Fruit fly (Drosophila melanogaster) whole organism, embryonic: ENCODE data around the gene CG10602.

Experiments used
- Blimp-1 ChIP-seq: fragments of 200-800 bp; sonication (Bioruptor generic); optimal IDR thresholded peaks from 3 replicates; lab custom pipeline; 2018; ENCODE audit warnings: missing biosample characterization, missing genetic modification characterization, mild to moderate bottlenecking, moderate library complexity, missing genetic modification reagents
- CG11085 ChIP-seq: fragments of 200-800 bp; sonication (Bioruptor generic); IDR thresholded peaks from 2 replicates; pipeline ENCODE4 v1.3.6; 2022; ENCODE audit warnings: missing biosample characterization, missing genetic modification characterization
- CG11696 ChIP-seq: fragments of 200-800 bp; sonication (Bioruptor generic); IDR thresholded peaks from 2 replicates; pipeline ENCODE4 v1.3.6; 2022; ENCODE audit warnings: missing biosample characterization, missing genetic modification characterization
- CG13894 ChIP-seq: fragments of 200-800 bp; sonication (Bioruptor generic); optimal IDR thresholded peaks from 3 replicates; lab custom pipeline; 2018; ENCODE audit warnings: missing biosample characterization, mild to moderate bottlenecking, missing genetic modification characterization, moderate library complexity
- CG14860 ChIP-seq: fragments of 200-800 bp; sonication (Bioruptor generic); IDR thresholded peaks from 3 replicates; pipeline ENCODE4 v1.3.6; 2022; ENCODE audit warnings: missing biosample characterization, missing genetic modification characterization; ENCODE audit not compliant: partially characterized antibody
- CG17568 ChIP-seq: fragments of 200-800 bp; sonication (Bioruptor generic); optimal IDR thresholded peaks from 2 replicates; lab custom pipeline; 2018; ENCODE audit warnings: missing biosample characterization, mild to moderate bottlenecking, missing genetic modification characterization, moderate library complexity
- CG30403 ChIP-seq: fragments of 200-800 bp; sonication (Bioruptor generic); optimal IDR thresholded peaks from 3 replicates; lab custom pipeline; 2016; ENCODE audit warnings: missing biosample characterization, missing genetic modification characterization
- CG34422 ChIP-seq: fragments of 200-800 bp; sonication (Bioruptor generic); IDR thresholded peaks from 3 replicates; pipeline ENCODE4 v1.3.6; 2022; ENCODE audit warnings: missing biosample characterization, missing genetic modification characterization
- CG42726 ChIP-seq: fragments of 200-800 bp; sonication (Bioruptor generic); IDR thresholded peaks from 2 replicates; pipeline ENCODE4 v1.3.6; 2022; ENCODE audit warnings: missing biosample characterization, missing genetic modification characterization; ENCODE audit not compliant: partially characterized antibody
- CG4282 ChIP-seq: fragments of 200-800 bp; sonication (Bioruptor generic); optimal IDR thresholded peaks from 2 replicates; lab custom pipeline; 2016; ENCODE audit warnings: missing biosample characterization, missing genetic modification characterization
- CG4424 ChIP-seq: fragments of 200-800 bp; sonication (Bioruptor generic); optimal IDR thresholded peaks from 3 replicates; lab custom pipeline; 2016; ENCODE audit warnings: missing biosample characterization, missing genetic modification characterization
- CG4854 ChIP-seq: fragments of 200-800 bp; sonication (Bioruptor generic); optimal IDR thresholded peaks from 2 replicates; lab custom pipeline; 2016; ENCODE audit warnings: missing biosample characterization, missing genetic modification characterization, inconsistent platforms
- CG6765 ChIP-seq: fragments of 200-800 bp; sonication (Bioruptor generic); optimal IDR thresholded peaks from 3 replicates; lab custom pipeline; 2017; ENCODE audit warnings: missing biosample characterization, mild to moderate bottlenecking, missing genetic modification characterization
- CG9215 ChIP-seq: fragments of 200-800 bp; sonication (Bioruptor generic); IDR thresholded peaks from 2 replicates; pipeline ENCODE4 v1.3.6; 2022; ENCODE audit warnings: missing biosample characterization, missing genetic modification characterization
- CG9797 ChIP-seq: fragments of 200-800 bp; sonication (Bioruptor generic); optimal IDR thresholded peaks from 3 replicates; lab custom pipeline; 2018; ENCODE audit warnings: missing biosample characterization, mild to moderate bottlenecking, missing genetic modification characterization
- Chrac-16 ChIP-seq: fragments of 200-800 bp; sonication (Bioruptor generic); optimal IDR thresholded peaks from 3 replicates; lab custom pipeline; 2016; ENCODE audit warnings: missing biosample characterization, missing genetic modification characterization
- CoRest ChIP-seq: fragments of 200-800 bp; sonication (Bioruptor generic); optimal IDR thresholded peaks from 3 replicates; lab custom pipeline; 2018; ENCODE audit warnings: missing biosample characterization, mild to moderate bottlenecking, missing genetic modification characterization, moderate library complexity
- D19A ChIP-seq: fragments of 200-800 bp; optimal IDR thresholded peaks from 3 replicates; lab custom pipeline; 2019; ENCODE audit warnings: missing biosample characterization, mild to moderate bottlenecking, missing genetic modification characterization, moderate library complexity
- Eip74EF ChIP-seq, 2 experiments: fragments of 200-800 bp in 1 of 2; fragments of >200 bp in 1 of 2; sonication (Bioruptor generic) in 1 of 2; optimal IDR thresholded peaks; 2 replicates each; lab custom pipeline; 2017 to 2019; ENCODE audit warnings: missing biosample characterization in 2 of 2, missing genetic modification characterization in 2 of 2, mild to moderate bottlenecking in 1 of 2, moderate library complexity in 1 of 2
- Elba2 ChIP-seq: fragments of 200-800 bp; sonication (Bioruptor generic); optimal IDR thresholded peaks from 3 replicates; lab custom pipeline; 2016; ENCODE audit warnings: missing biosample characterization, missing genetic modification characterization
- Fer3 ChIP-seq: fragments of 200-800 bp; sonication (Bioruptor generic); optimal IDR thresholded peaks from 2 replicates; lab custom pipeline; 2018; ENCODE audit warnings: missing biosample characterization, mild to moderate bottlenecking, missing genetic modification characterization, moderate library complexity
- Gsc ChIP-seq: fragments of 200-800 bp; sonication (Bioruptor generic); IDR thresholded peaks from 2 replicates; pipeline ENCODE4 v1.3.6; 2022; ENCODE audit warnings: missing biosample characterization, missing genetic modification characterization
- HLH4C ChIP-seq: fragments of 200-800 bp; sonication (Bioruptor generic); IDR thresholded peaks from 3 replicates; pipeline ENCODE4 v1.3.6; 2022; ENCODE audit warnings: missing biosample characterization, missing genetic modification characterization; ENCODE audit not compliant: partially characterized antibody
- Hmr ChIP-seq: fragments of 200-800 bp; sonication (Bioruptor generic); optimal IDR thresholded peaks from 3 replicates; lab custom pipeline; 2017; ENCODE audit warnings: mild to moderate bottlenecking, missing biosample characterization, missing genetic modification reagents, missing genetic modification characterization
- Hr3 ChIP-seq: fragments of 200-800 bp; sonication (Bioruptor generic); optimal IDR thresholded peaks from 3 replicates; lab custom pipeline; 2016; ENCODE audit warnings: missing biosample characterization, missing genetic modification characterization
- Hr51 ChIP-seq, 2 experiments: fragments of 200-800 bp; sonication (Bioruptor generic); optimal IDR thresholded peaks; 2 replicates in 1 of 2; 3 replicates in 1 of 2; lab custom pipeline; 2016 to 2018; ENCODE audit warnings: missing biosample characterization in 2 of 2, missing genetic modification characterization in 2 of 2, mild to moderate bottlenecking in 1 of 2, moderate library complexity in 1 of 2
- Max ChIP-seq: fragments of 200-800 bp; sonication (Bioruptor generic); optimal IDR thresholded peaks from 2 replicates; lab custom pipeline; 2016; ENCODE audit warnings: missing biosample characterization, mild to moderate bottlenecking, missing genetic modification characterization
- Oli ChIP-seq: fragments of 200-800 bp; sonication (Bioruptor generic); optimal IDR thresholded peaks from 2 replicates; lab custom pipeline; 2018; ENCODE audit warnings: missing biosample characterization, mild to moderate bottlenecking, missing genetic modification characterization, moderate library complexity
- Opbp ChIP-seq: fragments of 200-800 bp; sonication (Bioruptor generic); IDR thresholded peaks from 3 replicates; pipeline ENCODE4 v1.3.6; 2022; ENCODE audit warnings: missing biosample characterization, missing genetic modification characterization; ENCODE audit not compliant: partially characterized antibody
- Sry-δ ChIP-seq: fragments of 200-800 bp; sonication (Bioruptor generic); optimal IDR thresholded peaks from 2 replicates; lab custom pipeline; 2016; ENCODE audit warnings: missing biosample characterization, missing genetic modification characterization
- chm ChIP-seq: fragments of 200-800 bp; sonication (Bioruptor generic); IDR thresholded peaks from 2 replicates; pipeline ENCODE4 v1.3.6; 2022; ENCODE audit warnings: missing biosample characterization, missing genetic modification characterization
- chn ChIP-seq: fragments of 200-800 bp; sonication (Bioruptor generic); optimal IDR thresholded peaks from 2 replicates; lab custom pipeline; 2016; ENCODE audit warnings: missing biosample characterization, missing genetic modification characterization
- dmrt99B ChIP-seq: fragments of 200-800 bp; sonication (Bioruptor generic); optimal IDR thresholded peaks from 2 replicates; lab custom pipeline; 2018; ENCODE audit warnings: missing biosample characterization, mild to moderate bottlenecking, missing genetic modification characterization, moderate library complexity
- emc ChIP-seq: fragments of 200-800 bp; sonication (Bioruptor generic); optimal IDR thresholded peaks from 2 replicates; lab custom pipeline; 2016; ENCODE audit warnings: missing biosample characterization, missing genetic modification characterization
- ewg ChIP-seq: fragments of 200-800 bp; sonication (Bioruptor generic); optimal IDR thresholded peaks from 3 replicates; lab custom pipeline; 2017; ENCODE audit warnings: mild to moderate bottlenecking, missing biosample characterization, missing genetic modification reagents, missing genetic modification characterization
- fd3F ChIP-seq: fragments of 200-800 bp; sonication (Bioruptor generic); optimal IDR thresholded peaks from 2 replicates; lab custom pipeline; 2018; ENCODE audit warnings: missing biosample characterization, mild to moderate bottlenecking, missing genetic modification characterization, moderate library complexity
- gsb-n ChIP-seq: fragments of 200-800 bp; sonication (Bioruptor generic); optimal IDR thresholded peaks from 3 replicates; lab custom pipeline; 2018; ENCODE audit warnings: missing biosample characterization, mild to moderate bottlenecking, missing genetic modification characterization
- hth ChIP-seq: fragments of >200 bp; optimal IDR thresholded peaks from 2 replicates; lab custom pipeline; 2017; ENCODE audit warnings: inconsistent platforms
- kah ChIP-seq: fragments of 200-800 bp; sonication (Bioruptor generic); optimal IDR thresholded peaks from 2 replicates; lab custom pipeline; 2018; ENCODE audit warnings: missing biosample characterization, mild to moderate bottlenecking, missing genetic modification characterization
- kni ChIP-seq: fragments of 200-800 bp; sonication (Bioruptor generic); optimal IDR thresholded peaks from 3 replicates; lab custom pipeline; 2017; ENCODE audit warnings: mild to moderate bottlenecking, missing biosample characterization, missing genetic modification reagents, missing genetic modification characterization
- pnt ChIP-seq: fragments of 200-800 bp; sonication (Bioruptor generic); optimal IDR thresholded peaks from 3 replicates; lab custom pipeline; 2016; ENCODE audit warnings: missing biosample characterization, missing genetic modification characterization
- pum ChIP-seq: fragments of 200-800 bp; sonication (Bioruptor generic); optimal IDR thresholded peaks from 2 replicates; lab custom pipeline; 2016; ENCODE audit warnings: missing biosample characterization, missing genetic modification characterization
- repo ChIP-seq: fragments of 200-800 bp; sonication (Bioruptor generic); optimal IDR thresholded peaks from 2 replicates; lab custom pipeline; 2016; ENCODE audit warnings: missing biosample characterization, missing genetic modification characterization
- rib ChIP-seq: fragments of 200-800 bp; sonication (Bioruptor generic); IDR thresholded peaks from 2 replicates; pipeline ENCODE4 v1.3.6; 2022; ENCODE audit warnings: missing biosample characterization, missing genetic modification characterization
- sob ChIP-seq: fragments of 200-800 bp; sonication (Bioruptor generic); IDR thresholded peaks from 2 replicates; pipeline ENCODE4 v1.3.6; 2022; ENCODE audit warnings: missing biosample characterization, missing genetic modification characterization
- sr ChIP-seq: fragments of 200-800 bp; sonication (Bioruptor generic); IDR thresholded peaks from 3 replicates; pipeline ENCODE4 v1.3.6; 2022; ENCODE audit warnings: missing biosample characterization, missing genetic modification characterization
- stwl ChIP-seq: fragments of 200-800 bp; sonication (Bioruptor generic); optimal IDR thresholded peaks from 3 replicates; lab custom pipeline; 2018; ENCODE audit warnings: missing biosample characterization, mild to moderate bottlenecking, missing genetic modification characterization, moderate library complexity
- trh ChIP-seq: fragments of 200-800 bp; sonication (Bioruptor generic); optimal IDR thresholded peaks from 2 replicates; lab custom pipeline; 2016; ENCODE audit warnings: missing biosample characterization, missing genetic modification characterization
- zf30C ChIP-seq: fragments of 200-800 bp; sonication (Bioruptor generic); optimal IDR thresholded peaks from 3 replicates; lab custom pipeline; 2018; ENCODE audit warnings: missing biosample characterization, mild to moderate bottlenecking, missing genetic modification characterization
- zfh2 ChIP-seq: fragments of 200-800 bp; sonication (Bioruptor generic); optimal IDR thresholded peaks from 2 replicates; lab custom pipeline; 2016; ENCODE audit warnings: missing biosample characterization, missing genetic modification characterization

The CG10602 gene

DNA sequence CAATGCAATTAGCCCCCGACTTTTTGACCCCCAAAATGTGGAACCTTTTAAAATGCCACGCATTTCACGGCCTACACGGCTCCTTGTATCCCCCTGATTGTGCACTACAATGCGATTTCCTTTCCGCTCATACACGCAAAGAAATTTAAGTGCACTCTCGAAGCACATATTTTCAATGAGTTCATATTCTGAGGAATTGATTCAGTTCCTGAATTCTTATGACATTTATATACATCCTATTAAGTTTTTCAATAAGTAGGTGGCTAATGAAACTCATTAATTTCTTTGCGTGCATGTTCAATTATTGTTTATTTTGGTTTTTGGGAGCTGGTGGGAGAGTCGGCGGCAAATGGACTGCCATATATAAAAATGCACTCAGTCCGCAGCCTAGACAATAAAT lies 40.2 kb upstream of the CG10602 start (continued):
- TF ChIP-seq Opbp (GFP tag; lab: Robert Waterston, UW) (no peak), CG17568 (GFP tag; lab: Kevin White, UChicago) (peak; percentile 55), stwl (peak; percentile 25), chm (GFP tag; lab: Robert Waterston, UW) (peak; percentile 60; the same call in 1 of the 2 replicates), ewg (GFP tag; lab: Kevin White, UChicago) (peak; percentile 65), HLH4C (GFP tag; lab: Robert Waterston, UW) (no peak), kah (GFP tag; lab: Kevin White, UChicago) (peak; percentile 14), Oli (peak; percentile 72), Blimp-1 (GFP tag; lab: Kevin White, UChicago) (peak; percentile 84), D19A (peak; percentile 50), Chrac-16 (peak; percentile 70), Sry-δ (GFP tag; lab: Kevin White, UChicago) (peak; percentile 5), rib (GFP tag; lab: Robert Waterston, UW) (no peak), CG11696 (0 out of 2 replicates have a peak, but pooled peaks have one; percentile 47), CG4854 (GFP tag; lab: Kevin White, UChicago) (no peak), Hr51 (GFP tag; optimal IDR thresholded peaks at IDR 0.05; lab: Kevin White, UChicago) (peak; percentile 11 to 29), sr (no peak), CG4282 (GFP tag; lab: Kevin White, UChicago) (no peak), CG14860 (no peak), CG9797 (no peak), dmrt99B (tag; lab: Kevin White, UChicago) (peak; percentile 75), CG4424 (GFP tag; lab: Kevin White, UChicago) (peak; percentile 80), Elba2 (GFP tag; lab: Kevin White, UChicago) (peak; percentile 6), CG6765 (GFP tag; lab: Kevin White, UChicago) (no peak), Eip74EF (GFP tag; optimal IDR thresholded peaks at IDR 0.05; lab: Kevin White, UChicago) (peak in 1 of 2 experiments; percentile 57), fd3F (GFP tag; lab: Kevin White, UChicago) (no peak), sob (GFP tag; lab: Robert Waterston, UW) (no peak; the same call in 1 of the 2 replicates), CG13894 (tag; lab: Kevin White, UChicago) (no peak), kni (GFP tag; lab: Kevin White, UChicago) (no peak), emc (GFP tag; lab: Kevin White, UChicago) (no peak), repo (peak; percentile 55), Gsc (peak; percentile 45; the same call in 1 of the 2 replicates), zfh2 (GFP tag; lab: Kevin White, UChicago) (no peak), gsb-n (tag; lab: Kevin White, UChicago) (peak; percentile 85), Fer3 (peak; percentile 34), CG42726 (no peak), CG11085 (no peak), trh (no peak), CG34422 (GFP tag; lab: Robert Waterston, UW) (peak; percentile 65; the same call in 2 of the 3 replicates), CoRest (tag; lab: Kevin White, UChicago) (peak; percentile 72), Max (peak; percentile 34), chn (GFP tag; lab: Kevin White, UChicago) (peak; percentile 76), pum (GFP tag; lab: Kevin White, UChicago) (peak; percentile 68), CG9215 (GFP tag; lab: Robert Waterston, UW) (no peak), CG30403 (GFP tag; lab: Kevin White, UChicago) (peak; percentile 52), Hmr (GFP tag; lab: Kevin White, UChicago) (no peak), zf30C (peak; percentile 55), pnt (peak; percentile 67), Hr3 (GFP tag; lab: Kevin White, UChicago) (peak; percentile 59), hth (lab: Kevin White, UChicago) (no peak)
